Fruit fly (Drosophila melanogaster): ENCODE measurements around the gene CG33509.

DNA sequence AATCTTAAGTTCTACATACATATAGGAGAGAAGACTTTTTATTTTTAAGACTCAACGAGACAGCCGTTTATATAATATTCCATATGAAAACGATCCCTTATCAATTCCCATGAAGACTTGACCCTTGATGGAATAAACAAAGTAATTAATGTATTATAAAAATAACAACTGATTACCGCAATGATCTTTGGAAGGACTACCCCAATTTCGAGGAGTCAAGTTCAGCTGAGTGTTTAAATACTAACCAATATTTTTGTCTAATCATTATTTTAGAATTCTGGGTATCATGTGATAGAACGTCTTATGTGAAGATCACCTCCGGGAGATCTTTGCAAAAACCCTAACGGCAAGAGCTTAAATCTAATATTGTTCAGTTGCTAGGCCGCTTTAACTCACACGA lies 11.5 kb upstream of the CG33509 start:
- no peak for TF ChIP-seq CG8478 (optimal IDR thresholded peaks at IDR 0.05)
- no peak for TF ChIP-seq CTCF (optimal IDR thresholded peaks at IDR 0.05)

Measured in S2 (cell line).